Fruit fly (Drosophila melanogaster) whole organism, larva: ENCODE results near the gene CG43163.
A peak's percentile ranks its signal among the peaks of the same experiment; 100 is the strongest.

Source experiments
- noc ChIP-seq: fragments of 200-800 bp; sonication (Bioruptor generic); optimal IDR thresholded peaks from 3 replicates; lab custom pipeline; 2019; ENCODE audit warnings: missing biosample characterization, mild to moderate bottlenecking, missing genetic modification characterization, moderate library complexity

The CG43163 gene

DNA sequence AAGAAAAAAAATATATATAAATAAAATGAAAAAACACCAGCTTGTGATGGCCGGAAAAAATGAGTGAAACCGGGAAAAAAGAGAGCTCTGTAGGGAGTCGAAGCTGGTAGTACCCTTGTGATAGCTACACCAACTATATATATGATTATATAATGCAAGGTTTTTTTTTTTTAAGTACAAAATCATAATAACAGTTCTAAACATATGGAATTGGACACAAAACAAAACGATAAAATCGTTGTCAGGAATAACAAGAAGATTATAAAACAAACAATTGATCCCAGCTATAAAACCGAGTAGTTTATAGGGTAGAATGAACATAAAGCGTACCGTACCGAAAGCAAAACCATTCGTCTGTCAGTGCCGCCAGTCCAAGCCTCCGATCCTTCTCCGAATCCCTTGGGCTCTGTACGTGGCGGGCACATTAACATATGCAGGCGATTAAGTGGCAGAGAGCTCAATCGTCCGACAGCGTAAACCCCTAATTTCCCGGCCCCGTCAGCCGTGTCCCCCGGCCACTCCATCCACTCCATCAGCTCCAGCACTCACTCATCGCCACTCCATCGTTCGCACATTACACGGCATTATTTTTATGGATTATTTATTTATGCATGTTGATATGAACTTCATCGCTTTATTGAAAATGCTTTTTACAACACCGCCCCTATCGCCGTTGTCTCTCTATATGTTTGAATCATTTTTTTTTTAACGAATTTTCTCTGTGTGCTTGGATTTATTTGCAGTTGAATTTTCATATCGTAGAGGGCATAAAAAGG lies 45.5 kb downstream of the CG43163 start:
- TF ChIP-seq noc = no peak

- no peak for TF ChIP-seq noc
Measured at dm6 chr3L:8460050-8460878, 46.7 kb downstream of the CG43163 start.

DNA sequence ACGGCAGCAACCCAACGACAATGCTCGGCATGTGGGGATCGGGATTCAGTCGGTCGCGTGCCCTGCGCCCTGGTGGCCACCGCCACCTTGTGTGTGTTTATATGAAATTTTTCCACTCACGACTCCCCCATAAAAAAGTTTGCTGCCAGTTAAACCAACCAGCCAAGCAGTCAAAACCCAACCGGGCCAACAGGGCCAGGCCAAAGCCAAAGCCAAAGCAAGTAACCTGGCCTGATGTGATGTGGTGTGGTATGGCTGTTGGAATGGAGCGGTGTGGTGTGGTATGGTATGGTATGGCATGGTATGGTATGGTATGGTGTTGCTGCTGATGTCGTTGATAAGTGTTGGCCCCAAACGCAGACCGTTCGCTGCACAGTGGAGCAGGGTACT lies 47.3 kb downstream of the CG43163 start:
- no peak for TF ChIP-seq noc

dm6 chr3L:8458767-8459614 lies 48.0 kb downstream of the CG43163 start:
- no peak for TF ChIP-seq noc

dm6 chr3L:8457866-8458766 lies 48.8 kb downstream of the CG43163 start:
- peak; percentile 89 for TF ChIP-seq noc

dm6 chr3L:8456472-8457049 lies 50.4 kb downstream of the CG43163 start:
- TF ChIP-seq noc = no peak

dm6 chr3L:8455015-8455908 lies 51.7 kb downstream of the CG43163 start:
- peak; percentile 91 for TF ChIP-seq noc

DNA sequence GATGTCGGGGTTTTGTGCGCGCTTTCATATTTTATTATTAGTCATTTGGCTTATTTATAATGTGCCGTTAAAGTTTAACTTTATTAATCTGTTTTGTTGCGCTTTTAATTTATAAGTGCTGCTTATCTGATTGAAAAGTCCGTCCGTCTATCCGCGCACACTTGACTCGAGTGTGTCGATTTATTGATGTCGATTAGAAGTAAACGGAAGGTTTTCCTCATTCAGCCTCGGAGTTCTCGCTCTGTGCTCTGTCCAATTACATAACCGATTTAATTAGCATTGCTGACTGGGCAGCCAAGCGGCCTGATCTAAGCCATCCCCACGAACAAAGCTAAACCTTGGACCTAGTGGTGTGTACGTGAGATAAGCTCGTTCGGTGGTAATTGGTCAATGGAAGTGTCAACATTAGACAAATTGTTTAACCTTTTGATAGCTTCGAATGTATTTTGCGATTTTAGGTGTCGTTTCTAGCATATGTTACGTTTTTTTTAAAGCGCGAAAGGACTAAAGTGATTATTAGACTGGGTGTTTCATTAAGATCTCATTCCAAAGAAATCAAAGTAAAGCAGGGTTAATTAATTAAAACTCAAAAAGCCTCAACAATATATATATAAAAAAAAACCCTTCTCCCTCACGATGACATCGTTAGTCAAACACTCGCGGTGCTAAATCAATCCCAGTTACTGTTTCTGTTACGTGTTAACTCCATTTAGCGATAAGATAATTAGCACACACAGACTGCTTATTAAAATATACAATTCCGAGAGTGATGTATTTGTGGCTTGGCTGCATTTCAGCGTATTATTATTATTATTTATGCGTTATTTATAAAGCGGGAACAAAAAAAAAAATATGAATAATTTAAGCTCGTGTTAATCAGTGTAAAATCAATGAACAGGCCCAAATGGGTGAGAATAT lies 53.2 kb downstream of the CG43163 start:
- peak; percentile 91 for TF ChIP-seq noc

dm6 chr3L:8452986-8453385 lies 54.0 kb downstream of the CG43163 start:
- TF ChIP-seq noc = no peak

DNA sequence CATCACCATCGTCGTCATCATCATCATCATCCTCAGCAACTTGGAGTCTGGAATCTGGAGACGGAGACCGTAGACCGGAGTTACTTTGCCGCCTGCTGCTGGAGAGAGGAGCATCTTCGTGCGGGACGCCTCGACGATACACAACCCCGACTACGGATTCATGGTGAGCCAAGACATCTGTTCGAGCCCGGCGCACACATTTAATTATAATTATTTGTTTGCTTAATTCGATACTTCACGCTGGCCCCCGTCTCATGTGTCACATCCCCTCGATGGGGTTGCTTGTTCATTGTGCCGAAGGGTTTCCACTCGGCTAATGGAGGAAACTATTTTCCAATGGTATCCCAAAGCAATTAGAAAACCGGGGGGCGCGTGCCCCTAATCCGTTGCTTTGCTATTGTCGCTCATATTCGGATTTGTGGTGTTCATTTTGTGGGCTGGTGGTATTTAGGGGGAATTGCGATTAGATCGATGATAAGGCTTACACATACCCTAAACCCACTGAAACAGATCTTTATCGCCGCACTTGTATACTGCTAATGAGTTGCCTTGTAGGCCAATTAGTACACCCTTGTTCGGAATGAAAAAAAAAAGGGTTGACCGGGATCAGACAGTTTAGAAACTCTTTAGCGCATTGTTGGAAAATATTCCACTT lies 54.9 kb downstream of the CG43163 start:
- no peak for TF ChIP-seq noc

DNA sequence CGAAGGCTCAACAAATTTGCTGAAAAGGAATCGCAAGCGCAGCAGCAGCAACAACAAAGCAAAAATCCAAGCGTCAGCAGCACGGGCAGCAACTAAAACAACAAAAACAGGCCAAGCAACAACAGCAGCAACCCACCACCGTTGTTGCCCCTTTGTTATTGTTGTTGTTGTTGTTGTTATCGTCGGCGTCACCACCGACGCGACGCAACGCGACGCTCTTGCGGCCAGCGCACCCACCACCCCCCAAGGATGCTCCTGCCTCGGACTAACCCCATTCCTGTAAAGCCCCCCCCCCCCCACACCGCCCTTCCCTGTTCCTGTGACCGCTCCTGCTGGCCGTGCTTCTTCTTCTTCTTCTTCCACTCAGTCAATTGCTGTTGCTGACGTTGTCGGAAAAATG lies 56.2 kb downstream of the CG43163 start:
- TF ChIP-seq noc = no peak

DNA sequence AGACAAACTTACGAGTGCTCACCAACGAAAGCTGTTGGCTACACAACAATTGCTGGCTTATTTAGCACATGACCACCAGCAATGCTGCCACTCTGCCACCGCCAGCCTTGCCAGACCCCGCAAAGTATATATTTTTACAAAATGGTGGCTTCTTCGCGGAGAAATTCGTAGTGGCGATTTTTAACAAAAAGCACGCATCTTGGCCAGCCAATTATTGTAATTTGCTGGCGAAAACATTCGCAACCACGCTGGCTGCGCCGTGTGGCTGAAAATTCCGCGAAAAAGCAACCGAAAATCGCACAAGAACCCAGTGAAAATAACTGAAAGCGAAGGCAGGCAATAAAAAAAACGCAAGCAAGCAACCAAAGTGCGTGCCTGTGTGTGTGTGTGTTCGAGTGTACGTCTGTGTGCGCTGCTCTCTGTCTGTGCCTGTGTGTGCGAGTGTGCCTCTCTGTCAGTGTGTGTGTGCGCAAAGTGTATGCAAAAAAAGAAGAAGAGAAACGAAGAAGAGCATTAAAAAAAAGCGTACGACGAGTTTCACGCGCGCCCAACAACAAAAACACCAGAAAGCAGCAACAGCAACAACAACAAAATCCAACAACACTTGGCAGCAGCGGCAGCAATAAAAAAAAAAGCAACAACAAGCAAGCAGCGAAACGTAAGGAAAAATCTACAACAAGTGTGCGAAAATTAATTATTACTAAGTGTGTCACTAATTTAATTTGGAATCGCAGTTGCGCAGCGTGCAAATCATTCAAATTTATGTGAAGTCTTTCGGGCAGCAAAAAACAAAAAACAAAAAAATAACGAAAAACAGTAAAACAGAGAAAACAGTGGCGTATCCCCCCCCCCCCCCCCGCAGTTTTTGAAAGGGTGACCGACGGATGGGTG lies 56.9 kb downstream of the CG43163 start, which contains the start of gene Gug:
TSS of gene Gug (plus strand) at position 123 of the 891 bp plus-strand sequence.
- TF ChIP-seq noc = peak; percentile 51
